Worm (Caenorhabditis elegans) whole organism, young adult: Measurements from ENCODE around the gene bet-2.

Source experiments
- B0261.1 ChIP-seq: sonication (generic microtip); optimal IDR thresholded peaks from 2 replicates; lab custom pipeline; 2016; ENCODE audit warnings: mild to moderate bottlenecking, missing genetic modification characterization, moderate library complexity, missing compliant biosample characterization
- ama-1 ChIP-seq, 3 experiments: fragments of 150-350 bp in 1 of 3; sonication (generic microtip) in 2 of 3; optimal IDR thresholded peaks; 2 replicates each; lab custom pipeline; 2014 to 2018; ENCODE audit warnings: missing biosample characterization in 2 of 3, missing genetic modification characterization in 2 of 3, missing genetic modification reagents in 2 of 3
- cebp-2 ChIP-seq: fragments of 200-800 bp; sonication (Bioruptor generic); IDR thresholded peaks from 2 replicates; pipeline ENCODE4 v1.3.6; 2022; ENCODE audit warnings: missing genetic modification characterization, missing compliant biosample characterization
- snpc-4 ChIP-seq, 5 experiments: fragments of 150-350 bp in 1 of 5; sonication (generic microtip) in 4 of 5; optimal IDR thresholded peaks; 2 replicates each; lab custom pipeline; 2014 to 2018; ENCODE audit warnings: missing genetic modification characterization in 5 of 5, missing biosample characterization in 3 of 5, antibody characterized with exemption in 2 of 5, mild to moderate bottlenecking in 2 of 5, missing compliant biosample characterization in 2 of 5, missing genotype in 2 of 5, moderate library complexity in 2 of 5, missing genetic modification reagents in 1 of 5

ce11 chrX:10589465-10589864, 20.4 kb downstream of the bet-2 start, which contains the start of gene F57C7.4:
- TF ChIP-seq ama-1 (optimal IDR thresholded peaks at IDR 0.05; lab: Kevin White, UChicago) (no peak), ama-1 (GFP tag; optimal IDR thresholded peaks at IDR 0.05; lab: Kevin White, UChicago) (no peak), cebp-2 (no peak), snpc-4 (GFP tag; optimal IDR thresholded peaks at IDR 0.05; lab: Kevin White, UChicago) (no peak), snpc-4 (tag; optimal IDR thresholded peaks at IDR 0.05; lab: Kevin White, UChicago) (no peak), B0261.1 (tag; lab: Kevin White, UChicago) (no peak)
